Worm (Caenorhabditis elegans): ENCODE data around the gene lido-8.

Gene lido-8

DNA sequence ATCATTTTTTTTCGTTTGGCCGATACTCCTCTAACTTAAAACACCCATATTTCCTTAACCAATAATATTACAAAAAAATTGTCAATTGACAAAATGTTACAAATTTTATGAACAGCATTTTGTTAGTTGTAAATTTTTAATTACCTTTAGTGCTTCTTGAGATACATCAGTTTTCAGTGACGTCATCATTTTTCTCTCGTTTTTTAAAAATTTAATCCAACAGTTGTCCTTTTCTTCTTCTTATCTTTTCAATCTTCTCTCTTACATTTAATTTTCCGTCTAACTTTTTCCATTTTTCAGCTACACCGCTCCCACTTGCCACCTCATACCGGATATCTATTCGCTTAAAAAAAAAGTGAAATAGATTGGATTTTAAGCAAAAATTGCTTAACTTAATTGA lies at the start of gene lido-8:
TSS of gene lido-8 (plus strand) at position 301 of the 400 bp plus-strand sequence.
- TF ChIP-seq K02D7.2 (tag; optimal IDR thresholded peaks at IDR 0.05): no peak

- TF ChIP-seq ceh-19 (GFP tag; optimal IDR thresholded peaks at IDR 0.05): no peak
- TF ChIP-seq nfya-1 (tag; optimal IDR thresholded peaks at IDR 0.05): no peak
- no peak for TF ChIP-seq pqm-1 (tag; optimal IDR thresholded peaks at IDR 0.05)
- no peak for TF ChIP-seq eyg-1 (tag; optimal IDR thresholded peaks at IDR 0.05)
- no peak for TF ChIP-seq C08G9.2 (tag; optimal IDR thresholded peaks at IDR 0.05)
- TF ChIP-seq ceh-31 (tag; optimal IDR thresholded peaks at IDR 0.05): no peak
- TF ChIP-seq ref-2 (tag; optimal IDR thresholded peaks at IDR 0.05): no peak
- TF ChIP-seq ceh-2 (tag; optimal IDR thresholded peaks at IDR 0.05): no peak
- no peak for TF ChIP-seq mec-3 (tag; optimal IDR thresholded peaks at IDR 0.05; ENCODE audit: borderline replicate concordance)
- TF ChIP-seq elt-2 (tag; optimal IDR thresholded peaks at IDR 0.05): no peak
Observed at ce11 chrII:2948614-2949013, 48.2 kb upstream of the lido-8 start.

DNA sequence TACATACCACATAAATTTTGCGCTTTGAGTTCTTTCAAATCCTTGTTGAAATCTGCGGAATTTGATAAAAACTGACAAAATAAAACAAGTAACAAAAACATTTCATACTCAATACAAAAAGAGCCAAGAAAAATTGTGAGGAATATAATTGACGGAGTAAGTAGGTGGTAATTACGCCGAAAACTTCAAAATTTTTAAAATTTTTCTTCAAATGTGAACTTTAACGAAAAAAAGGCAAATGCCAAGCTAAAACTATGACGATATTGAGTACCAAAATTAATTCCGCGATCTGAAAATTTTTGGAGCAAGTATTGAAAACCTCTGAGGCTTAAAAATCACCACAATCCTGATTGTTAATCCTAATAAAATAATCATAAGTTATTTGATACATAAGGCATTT lies 44.2 kb upstream of the lido-8 start, which contains the start of gene irld-51:
TSS of gene irld-51 (minus strand) at position 101 of the 400 bp plus-strand sequence.
- TF ChIP-seq hlh-15 (tag; optimal IDR thresholded peaks at IDR 0.05): no peak
- no peak for TF ChIP-seq K02D7.2 (tag; optimal IDR thresholded peaks at IDR 0.05)
- TF ChIP-seq pha-4 (tag; optimal IDR thresholded peaks at IDR 0.05): no peak
- TF ChIP-seq gmeb-2 (tag; optimal IDR thresholded peaks at IDR 0.05): no peak
- TF ChIP-seq lim-6 (tag; optimal IDR thresholded peaks at IDR 0.05): no peak
- no peak for TF ChIP-seq nhr-11 (tag; optimal IDR thresholded peaks at IDR 0.05)
- TF ChIP-seq hlh-13 (GFP tag; optimal IDR thresholded peaks at IDR 0.05): no peak
- no peak for TF ChIP-seq F13H6.1 (tag; optimal IDR thresholded peaks at IDR 0.05)

DNA sequence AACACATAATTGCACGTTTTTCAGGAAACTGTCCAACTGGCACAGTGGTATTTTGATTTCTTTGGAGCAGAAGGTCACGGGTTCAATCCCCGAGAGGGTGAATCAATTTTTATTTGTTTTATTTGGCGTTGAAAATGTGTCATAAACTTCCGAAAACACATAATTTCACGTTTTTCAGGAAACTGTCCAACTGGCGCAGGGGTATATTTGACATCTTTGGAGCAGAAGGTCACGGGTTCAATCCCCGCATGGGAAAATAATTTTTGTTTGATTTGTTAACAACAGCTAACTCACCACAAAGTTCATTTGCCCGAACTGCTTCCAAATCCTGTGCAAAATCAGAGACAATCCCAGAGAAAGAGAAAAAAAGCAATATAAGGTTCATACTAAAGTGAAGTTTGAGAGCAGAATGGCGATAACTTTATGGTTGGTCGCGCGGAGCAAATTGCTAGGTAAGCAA lies 41.1 kb upstream of the lido-8 start, which contains the start of gene irld-48:
TSS of gene irld-48 (plus strand) at position 410 of the 460 bp plus-strand sequence.
- TF ChIP-seq ref-2 (tag; optimal IDR thresholded peaks at IDR 0.05): no peak
- no peak for TF ChIP-seq che-1 (tag; optimal IDR thresholded peaks at IDR 0.05)

DNA sequence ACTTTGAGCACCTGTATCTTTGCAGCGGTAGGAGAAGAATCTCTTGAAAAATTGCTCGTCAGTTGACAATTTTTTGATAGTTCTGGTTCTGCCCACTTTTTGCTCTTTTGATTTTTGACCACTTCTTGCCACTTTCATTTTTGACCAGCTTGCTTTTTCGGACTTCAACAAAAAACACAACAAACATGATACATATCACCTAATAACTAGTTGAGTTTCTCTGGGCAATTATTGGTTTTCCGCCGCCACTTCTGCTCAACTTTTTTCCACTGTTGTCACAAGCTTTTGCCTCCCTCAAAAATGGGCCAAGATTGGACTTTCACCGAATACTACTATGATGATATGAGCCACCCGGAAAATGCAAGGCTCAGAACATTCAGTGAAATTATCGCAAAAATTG lies 38.5 kb upstream of the lido-8 start, which contains the start of gene srw-60:
TSS of gene srw-60 (plus strand) at position 301 of the 400 bp plus-strand sequence.
- no peak for TF ChIP-seq ztf-16 (tag; optimal IDR thresholded peaks at IDR 0.05)
- TF ChIP-seq zip-5 (tag; optimal IDR thresholded peaks at IDR 0.05): no peak
- no peak for TF ChIP-seq Y22D7AL.16 (tag; optimal IDR thresholded peaks at IDR 0.05)
- TF ChIP-seq ahr-1 (tag; optimal IDR thresholded peaks at IDR 0.05): no peak
- TF ChIP-seq ceh-18 (tag; optimal IDR thresholded peaks at IDR 0.05): no peak

ce11 chrII:2962531-2963164 lies 34.2 kb upstream of the lido-8 start:
- TF ChIP-seq lin-11 (tag; optimal IDR thresholded peaks at IDR 0.05): no peak
- TF ChIP-seq ceh-45 (GFP tag; IDR thresholded peaks at IDR 0.05): no peak
- TF ChIP-seq hlh-30 (tag; optimal IDR thresholded peaks at IDR 0.05; ENCODE audit: insufficient read depth): peak; percentile 69
- no peak for TF ChIP-seq pha-4 (tag; optimal IDR thresholded peaks at IDR 0.05)
- no peak for TF ChIP-seq ztf-16 (tag; optimal IDR thresholded peaks at IDR 0.05)
- TF ChIP-seq unc-42 (tag; optimal IDR thresholded peaks at IDR 0.05): peak; percentile 64

- TF ChIP-seq hlh-30 (tag; optimal IDR thresholded peaks at IDR 0.05; ENCODE audit: insufficient read depth): no peak
Observed at ce11 chrII:2963619-2964018, 33.2 kb upstream of the lido-8 start.

Measured in whole organism, late embryonic.